Worm (Caenorhabditis elegans): Measurements from ENCODE around the gene tlp-1.

ce11 chrIV:13700847-13701246, 3.0 kb downstream of the tlp-1 start:
- TF ChIP-seq ztf-23 (GFP tag; IDR thresholded peaks at IDR 0.05) (no peak), klf-2 (GFP tag; conservative IDR thresholded peaks at IDR 0.05) (no peak)
